Worm (Caenorhabditis elegans) whole organism, L4/young adult: ENCODE data around the gene cmk-1.

Experiments
- W03F9.2 ChIP-seq: fragments of 150-350 bp; optimal IDR thresholded peaks from 2 replicates; lab custom pipeline; 2014; ENCODE audit warnings: missing biosample characterization, missing genetic modification characterization
- dao-5 ChIP-seq: sonication (generic microtip); optimal IDR thresholded peaks from 2 replicates; lab custom pipeline; 2016; ENCODE audit warnings: missing genotype, missing genetic modification characterization, moderate library complexity, missing compliant biosample characterization
- him-1 ChIP-seq: sonication (generic microtip); optimal IDR thresholded peaks from 2 replicates; lab custom pipeline; 2016; ENCODE audit warnings: missing genotype, missing genetic modification reagents, missing genetic modification characterization, missing compliant biosample characterization

- TF ChIP-seq dao-5 (no peak), him-1 (no peak), W03F9.2 (no peak)
Observed at ce11 chrIV:1867915-1868619, 43.8 kb downstream of the cmk-1 start.
